Worm (Caenorhabditis elegans): ENCODE data around the gene R04B5.6.

ce11 chrV:10114329-10114728 lies 29.4 kb downstream of the R04B5.6 start, which contains the start of gene cht-5:
- TF ChIP-seq med-1 (GFP tag; optimal IDR thresholded peaks at IDR 0.05; ENCODE audit: insufficient read depth) (no peak), tab-1 (GFP tag; IDR thresholded peaks at IDR 0.05) (no peak), ztf-23 (GFP tag; IDR thresholded peaks at IDR 0.05) (no peak), ztf-29 (GFP tag; IDR thresholded peaks at IDR 0.05) (no peak)
